Worm (Caenorhabditis elegans) whole organism, early embryonic: ENCODE measurements around the gene Y94H6A.7.

Experiments
- B0310.2 ChIP-seq: sonication (generic microtip); optimal IDR thresholded peaks from 2 replicates; lab custom pipeline; 2016; ENCODE audit warnings: mild to moderate bottlenecking, missing genetic modification characterization, missing compliant biosample characterization
- aly-1 ChIP-seq: sonication (generic microtip); optimal IDR thresholded peaks from 2 replicates; lab custom pipeline; 2016; ENCODE audit warnings: missing genetic modification characterization, missing compliant biosample characterization
- ama-1 ChIP-seq: fragments of 150-350 bp; optimal IDR thresholded peaks from 2 replicates; lab custom pipeline; 2014
- ceh-13 ChIP-seq: fragments of 200-800 bp; sonication (Bioruptor generic); optimal IDR thresholded peaks from 2 replicates; lab custom pipeline; 2018; ENCODE audit warnings: mild to moderate bottlenecking, missing genetic modification characterization, missing compliant biosample characterization
- ceh-36 ChIP-seq: sonication (generic microtip); optimal IDR thresholded peaks from 2 replicates; lab custom pipeline; 2016; ENCODE audit warnings: missing genetic modification characterization, inconsistent platforms, missing compliant biosample characterization
- ets-7 ChIP-seq: sonication (generic microtip); optimal IDR thresholded peaks from 2 replicates; lab custom pipeline; 2016; ENCODE audit warnings: missing genotype, missing genetic modification characterization, missing compliant biosample characterization
- flt-1 ChIP-seq: fragments of 200-800 bp; sonication (Bioruptor generic); IDR thresholded peaks from 2 replicates; pipeline ENCODE4 v1.3.6; 2022; ENCODE audit warnings: missing genetic modification characterization, missing compliant biosample characterization
- hmbx-1 ChIP-seq: sonication (generic microtip); optimal IDR thresholded peaks from 2 replicates; lab custom pipeline; 2016; ENCODE audit warnings: mild to moderate bottlenecking, missing genetic modification characterization, missing compliant biosample characterization
- hmg-4 ChIP-seq: fragments of 200-800 bp; sonication (Bioruptor generic); optimal IDR thresholded peaks from 2 replicates; lab custom pipeline; 2018; ENCODE audit warnings: mild to moderate bottlenecking, missing genetic modification characterization, missing compliant biosample characterization
- pes-1 ChIP-seq: fragments of 200-800 bp; sonication (Bioruptor generic); IDR thresholded peaks from 2 replicates; pipeline ENCODE4 v1.3.6; 2022; ENCODE audit warnings: missing genetic modification reagents, missing genetic modification characterization, missing compliant biosample characterization
- scrt-1 ChIP-seq: fragments of 200-800 bp; sonication (Bioruptor generic); IDR thresholded peaks from 2 replicates; pipeline ENCODE4 v1.3.6; 2022; ENCODE audit warnings: missing genetic modification characterization, missing compliant biosample characterization
- tbx-37 ChIP-seq: fragments of 200-800 bp; sonication (Bioruptor generic); conservative IDR thresholded peaks from 2 replicates; pipeline ENCODE4 v1.3.6; 2022; ENCODE audit warnings: missing genetic modification reagents, missing genetic modification characterization, missing compliant biosample characterization
- tra-4 ChIP-seq: sonication (generic microtip); optimal IDR thresholded peaks from 2 replicates; lab custom pipeline; 2017; ENCODE audit warnings: missing genetic modification characterization, missing compliant biosample characterization

ce11 chrIV:2762380-2762779, 46.0 kb upstream of the Y94H6A.7 start, which contains the start of gene Y54G2A.77:
- TF ChIP-seq ceh-13 (no peak), ama-1 (lab: Kevin White, UChicago) (no peak), scrt-1 (GFP tag; lab: Robert Waterston, UW) (no peak), B0310.2 (tag; lab: Kevin White, UChicago) (no peak), ets-7 (no peak), tra-4 (tag; lab: Kevin White, UChicago) (no peak), aly-1 (tag; lab: Kevin White, UChicago) (no peak), hmg-4 (GFP tag; lab: Kevin White, UChicago) (no peak), hmbx-1 (no peak), tbx-37 (GFP tag; lab: Robert Waterston, UW) (no peak), flt-1 (GFP tag; lab: Robert Waterston, UW) (no peak), ceh-36 (no peak), pes-1 (GFP tag; lab: Robert Waterston, UW) (no peak)
